Fruit fly (Drosophila melanogaster): ENCODE data around the gene CG15386.

CG15386 gene

DNA sequence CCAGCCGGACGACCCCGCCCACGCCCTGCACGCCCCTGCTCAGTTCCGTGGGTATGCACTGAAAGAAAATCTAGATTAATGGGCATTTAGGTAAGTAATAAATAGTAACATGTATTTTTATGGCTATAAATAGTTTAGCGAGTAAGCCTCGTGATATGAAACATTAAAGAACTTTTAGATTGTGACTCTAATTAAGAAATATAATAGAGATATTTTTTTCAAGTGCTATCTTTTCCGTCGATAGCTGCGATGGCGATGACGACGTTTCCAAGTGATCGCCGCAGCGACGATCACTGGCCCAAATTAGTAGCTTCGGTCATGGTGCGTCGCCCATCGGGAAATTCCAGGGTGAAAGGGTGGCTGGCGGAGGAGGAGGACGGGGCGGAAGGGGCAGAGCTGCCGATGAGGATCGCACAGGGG, 36.9 kb downstream of the CG15386 start (continued):
- TF ChIP-seq Sin3A (optimal IDR thresholded peaks at IDR 0.05) (no peak), unc-4 (GFP tag; IDR thresholded peaks at IDR 0.05; ENCODE audit: partially characterized antibody) (no peak), zf30C (GFP tag; optimal IDR thresholded peaks at IDR 0.05) (peak; percentile 76), Vsx1 (GFP tag; optimal IDR thresholded peaks at IDR 0.05) (peak; percentile 80), tll (GFP tag; optimal IDR thresholded peaks at IDR 0.05) (peak in 1 of 2 experiments; percentile 31), croc (GFP tag; conservative IDR thresholded peaks at IDR 0.05) (peak; percentile 88), inv (GFP tag; IDR thresholded peaks at IDR 0.05; ENCODE audit: partially characterized antibody) (no peak), CG30020 (tag; optimal IDR thresholded peaks at IDR 0.05) (peak; percentile 47), CG14441 (GFP tag; IDR thresholded peaks at IDR 0.05) (peak; percentile 85), knrl (GFP tag; IDR thresholded peaks at IDR 0.05; ENCODE audit: partially characterized antibody) (no peak), CG2712 (tag; optimal IDR thresholded peaks at IDR 0.05) (peak; percentile 96), CG6765 (GFP tag; optimal IDR thresholded peaks at IDR 0.05) (peak; percentile 76), Max (GFP tag; optimal IDR thresholded peaks at IDR 0.05) (peak; percentile 82), eyg (GFP tag; optimal IDR thresholded peaks at IDR 0.05) (peak; percentile 67), otp (GFP tag; IDR thresholded peaks at IDR 0.05) (peak; percentile 92), ato (GFP tag; IDR thresholded peaks at IDR 0.05; ENCODE audit: partially characterized antibody) (no peak), ttk (GFP tag; IDR thresholded peaks at IDR 0.05) (peak; percentile 91), trem (tag; optimal IDR thresholded peaks at IDR 0.05) (peak; percentile 91), CG5180 (GFP tag; optimal IDR thresholded peaks at IDR 0.05) (peak; percentile 78), gce (GFP tag; IDR thresholded peaks at IDR 0.05) (peak; percentile 89), CG18599 (GFP tag; optimal IDR thresholded peaks at IDR 0.05) (peak; percentile 89), dmrt11E (tag; optimal IDR thresholded peaks at IDR 0.05) (peak; percentile 93), z (GFP tag; IDR thresholded peaks at IDR 0.05) (peak; percentile 71; the same call in 2 of the 3 replicates), chn (GFP tag; optimal IDR thresholded peaks at IDR 0.05) (peak; percentile 79), CG32532 (GFP tag; IDR thresholded peaks at IDR 0.05) (peak; percentile 89), toy (GFP tag; IDR thresholded peaks at IDR 0.05) (peak; percentile 45), CG31388 (GFP tag; optimal IDR thresholded peaks at IDR 0.05) (peak; percentile 70), NfI (GFP tag; optimal IDR thresholded peaks at IDR 0.05) (peak; percentile 79), Dll (GFP tag; IDR thresholded peaks at IDR 0.05; ENCODE audit: partially characterized antibody) (no peak), Side (GFP tag; optimal IDR thresholded peaks at IDR 0.05) (peak; percentile 71), Ptx1 (GFP tag; IDR thresholded peaks at IDR 0.05) (peak; percentile 92), CG32772 (GFP tag; IDR thresholded peaks at IDR 0.05) (peak; percentile 90), CG18619 (GFP tag; optimal IDR thresholded peaks at IDR 0.05) (peak; percentile 74), Abd-B (GFP tag; optimal IDR thresholded peaks at IDR 0.05) (peak; percentile 85), CG12299 (tag; optimal IDR thresholded peaks at IDR 0.05) (peak; percentile 81), chinmo (GFP tag; IDR thresholded peaks at IDR 0.05; ENCODE audit: partially characterized antibody) (peak; percentile 51; the same call in 1 of the 4 replicates), tin (GFP tag; optimal IDR thresholded peaks at IDR 0.05) (peak; percentile 91), Hey (tag; optimal IDR thresholded peaks at IDR 0.05) (no peak), abd-A (tag; optimal IDR thresholded peaks at IDR 0.05) (no peak), Aef1 (GFP tag; IDR thresholded peaks at IDR 0.05) (peak; percentile 80), CG14014 (GFP tag; IDR thresholded peaks at IDR 0.05) (peak; percentile 87), Mes4 (GFP tag; optimal IDR thresholded peaks at IDR 0.05) (peak; percentile 76), CG7745 (tag; optimal IDR thresholded peaks at IDR 0.05) (peak; percentile 19), insv (GFP tag; optimal IDR thresholded peaks at IDR 0.05) (no peak), CG13123 (GFP tag; optimal IDR thresholded peaks at IDR 0.05) (peak; percentile 75), D19B (GFP tag; optimal IDR thresholded peaks at IDR 0.05) (peak; percentile 21), Sox100B (GFP tag; optimal IDR thresholded peaks at IDR 0.05) (peak; percentile 89), sens (GFP tag) (peak; percentile 98), tap (tag; optimal IDR thresholded peaks at IDR 0.05) (peak; percentile 95), CG30431 (GFP tag; optimal IDR thresholded peaks at IDR 0.05) (peak; percentile 78)

Data from whole organism, embryonic.